Worm (Caenorhabditis elegans) whole organism, L1 larva: ENCODE results near the gene col-87.
A peak's percentile ranks its signal among the peaks of the same experiment; 100 is the strongest.

Experiments used
- F16B12.6 ChIP-seq: fragments of 150-350 bp; optimal IDR thresholded peaks from 2 replicates; lab custom pipeline; 2014; ENCODE audit warnings: missing biosample characterization, missing genetic modification characterization
- ama-1 ChIP-seq: fragments of 150-350 bp; optimal IDR thresholded peaks from 2 replicates; lab custom pipeline; 2014
- egl-27 ChIP-seq, 2 experiments: fragments of 150-350 bp in 1 of 2; sonication (generic microtip); optimal IDR thresholded peaks; 3 replicates each; lab custom pipeline; 2017 to 2018; ENCODE audit warnings: missing biosample characterization in 2 of 2, missing genetic modification characterization in 2 of 2, missing genetic modification reagents in 2 of 2
- jun-1 ChIP-seq: fragments of 150-350 bp; optimal IDR thresholded peaks from 2 replicates; lab custom pipeline; 2014; ENCODE audit warnings: missing biosample characterization, missing genetic modification reagents, missing genetic modification characterization
- nhr-11 ChIP-seq: fragments of 150-350 bp; optimal IDR thresholded peaks from 2 replicates; lab custom pipeline; 2014; ENCODE audit warnings: missing biosample characterization, missing genetic modification characterization
- nhr-19 ChIP-seq: fragments of 200-800 bp; sonication (Bioruptor generic); conservative IDR thresholded peaks from 2 replicates; pipeline ENCODE4 v1.3.6; 2022; ENCODE audit warnings: missing genetic modification characterization, missing compliant biosample characterization
- nhr-77 ChIP-seq: fragments of 150-350 bp; optimal IDR thresholded peaks from 2 replicates; lab custom pipeline; 2014; ENCODE audit warnings: missing biosample characterization, missing genetic modification characterization
- nhr-85 ChIP-seq: sonication (generic microtip); peaks from one replicate; lab custom pipeline; 2016; ENCODE audit warnings: missing genetic modification characterization, inconsistent platforms, missing compliant biosample characterization
- pqm-1 ChIP-seq: sonication (generic microtip); optimal IDR thresholded peaks from 3 replicates; lab custom pipeline; 2017; ENCODE audit warnings: missing biosample characterization, missing genetic modification characterization
- unc-30 ChIP-seq: sonication (generic microtip); optimal IDR thresholded peaks from 2 replicates; lab custom pipeline; 2017; ENCODE audit warnings: missing biosample characterization, missing genetic modification characterization
- unc-62 ChIP-seq: fragments of 150-350 bp; optimal IDR thresholded peaks from 2 replicates; lab custom pipeline; 2014; ENCODE audit warnings: missing biosample characterization, missing genetic modification reagents, missing genetic modification characterization
- unc-98 ChIP-seq: fragments of 200-800 bp; sonication (Bioruptor generic); IDR thresholded peaks from 2 replicates; pipeline ENCODE4 v1.3.6; 2022; ENCODE audit warnings: missing genetic modification characterization, missing compliant biosample characterization

- TF ChIP-seq nhr-85 (peak; percentile 84), nhr-77 (peak; percentile 87), nhr-19 (GFP tag; lab: Robert Waterston, UW) (peak; percentile 71), unc-98 (peak; percentile 96), nhr-11 (tag; lab: Kevin White, UChicago) (no peak), unc-30 (tag; lab: Kevin White, UChicago) (no peak), F16B12.6 (no peak), ama-1 (lab: Kevin White, UChicago) (no peak), jun-1 (peak; percentile 42), pqm-1 (no peak), unc-62 (GFP tag; lab: Kevin White, UChicago) (no peak), egl-27 (tag; optimal IDR thresholded peaks at IDR 0.05; lab: Kevin White, UChicago) (no peak)
These were observed 31.4 kb downstream of the col-87 start, which contains the start of gene lem-2 for ce11 chrII:14063044-14063500.
